Worm (Caenorhabditis elegans) whole organism, L4/young adult: ENCODE measurements around the gene lbp-1.

Source experiments
- W03F9.2 ChIP-seq: fragments of 150-350 bp; optimal IDR thresholded peaks from 2 replicates; lab custom pipeline; 2014; ENCODE audit warnings: missing biosample characterization, missing genetic modification characterization
- dao-5 ChIP-seq: sonication (generic microtip); optimal IDR thresholded peaks from 2 replicates; lab custom pipeline; 2016; ENCODE audit warnings: missing genotype, missing genetic modification characterization, moderate library complexity, missing compliant biosample characterization
- him-1 ChIP-seq: sonication (generic microtip); optimal IDR thresholded peaks from 2 replicates; lab custom pipeline; 2016; ENCODE audit warnings: missing genotype, missing genetic modification reagents, missing genetic modification characterization, missing compliant biosample characterization

The lbp-1 gene

DNA sequence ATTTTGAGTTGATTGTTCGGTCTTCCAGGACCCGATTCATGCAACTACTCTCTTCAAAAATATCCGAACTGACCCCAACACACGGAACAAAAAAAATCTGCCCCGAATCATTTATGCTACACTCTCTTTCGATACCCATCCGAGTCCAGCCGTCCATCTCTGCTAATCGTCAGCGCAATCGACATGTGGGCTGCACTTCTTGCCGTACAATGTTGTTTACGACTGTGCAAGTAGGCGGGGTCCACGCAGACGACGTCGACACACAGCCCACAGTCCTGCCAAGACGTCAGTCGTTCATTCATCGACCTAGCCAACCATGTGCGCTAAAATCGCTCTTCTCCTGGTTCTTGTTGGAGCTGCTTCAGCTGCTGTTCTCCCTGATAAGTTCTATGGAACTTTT lies at the start of gene lbp-1:
Gene lbp-1, plus strand, starts transcription at position 301 of the 400 bp plus-strand sequence.
- no peak for TF ChIP-seq him-1
- no peak for TF ChIP-seq dao-5 (tag; lab: Kevin White, UChicago)
- TF ChIP-seq W03F9.2, result no peak

DNA sequence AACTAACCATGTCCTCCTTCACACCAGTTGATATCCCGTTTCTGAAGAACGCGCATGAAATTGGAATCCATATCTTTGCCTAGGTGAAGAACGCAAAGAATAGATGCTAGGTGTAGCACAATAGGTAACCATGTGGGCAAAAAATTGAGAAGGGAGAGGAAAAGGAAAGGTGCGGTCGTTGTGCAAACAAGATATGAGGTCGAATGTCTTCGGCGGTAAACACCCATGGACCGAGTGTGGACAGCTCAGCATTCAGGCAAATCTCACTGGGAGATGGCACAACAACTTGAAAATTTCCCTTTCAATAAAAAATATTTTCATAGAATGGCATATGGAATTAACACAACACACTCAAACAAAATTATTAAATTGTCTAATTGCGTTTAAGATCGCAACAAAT lies 49.4 kb upstream of the lbp-1 start, which contains the start of gene F28B4.4:
Gene F28B4.4, minus strand, starts transcription at position 101 of the 400 bp plus-strand sequence.
- TF ChIP-seq him-1 (no peak), W03F9.2 (no peak), dao-5 (tag; lab: Kevin White, UChicago) (no peak)

DNA sequence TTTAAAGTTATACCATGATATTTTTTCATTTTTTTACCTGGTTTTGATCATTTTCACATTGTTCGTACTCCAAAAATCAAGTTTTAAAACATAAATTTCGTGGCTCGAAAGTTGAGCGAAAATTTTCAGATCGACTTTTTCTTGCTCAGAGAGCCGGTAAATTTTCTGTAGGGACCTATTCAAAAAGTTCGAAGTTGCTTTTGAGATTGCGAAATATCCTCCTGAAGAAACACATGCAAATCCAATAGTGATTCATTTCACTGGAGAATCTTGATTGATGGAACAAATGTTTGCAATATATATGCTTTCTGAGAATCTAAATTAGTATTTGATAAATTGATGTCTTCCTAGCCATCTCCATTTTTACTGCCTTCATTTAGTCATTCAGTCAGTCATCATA lies 42.2 kb upstream of the lbp-1 start:
- TF ChIP-seq dao-5 (tag; lab: Kevin White, UChicago) (no peak), him-1 (no peak), W03F9.2 (no peak)

DNA sequence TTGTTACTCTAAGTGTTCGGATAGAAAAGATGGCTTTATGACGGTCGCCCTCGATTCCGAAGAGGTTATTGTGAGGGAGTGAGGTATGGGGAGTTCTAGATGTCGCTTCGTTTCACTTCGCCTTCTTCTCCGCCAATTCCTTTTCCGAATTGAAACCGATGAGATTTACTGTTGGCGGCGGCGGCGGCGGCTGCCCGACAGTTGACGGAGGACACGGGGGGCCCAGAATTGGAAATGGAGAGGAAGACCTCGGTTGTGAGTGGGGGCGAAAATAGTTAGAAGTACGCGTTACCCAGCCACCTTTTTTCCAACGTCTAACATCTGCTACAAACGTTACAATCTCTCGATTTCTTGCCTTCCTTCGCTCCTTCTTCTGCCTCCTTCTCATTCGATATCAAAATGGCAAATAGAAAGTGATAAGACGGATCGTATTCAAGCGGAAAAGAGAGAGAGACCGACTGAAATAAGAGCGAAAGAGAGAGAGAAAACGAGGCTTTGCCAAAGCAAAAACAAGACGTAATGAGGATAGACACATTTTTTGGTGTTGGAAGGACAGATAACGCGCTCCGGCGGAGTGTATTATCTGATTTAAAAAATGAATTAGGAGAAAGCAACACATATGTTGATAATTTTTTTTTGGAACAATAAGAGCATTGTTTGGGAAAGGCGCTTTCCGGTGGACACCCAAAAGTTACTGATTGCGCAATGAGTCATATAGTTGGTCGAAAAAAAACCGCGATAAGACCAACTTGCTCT lies 40.7 kb upstream of the lbp-1 start:
- TF ChIP-seq dao-5 (tag; lab: Kevin White, UChicago) (no peak), W03F9.2 (no peak), him-1 (no peak)

DNA sequence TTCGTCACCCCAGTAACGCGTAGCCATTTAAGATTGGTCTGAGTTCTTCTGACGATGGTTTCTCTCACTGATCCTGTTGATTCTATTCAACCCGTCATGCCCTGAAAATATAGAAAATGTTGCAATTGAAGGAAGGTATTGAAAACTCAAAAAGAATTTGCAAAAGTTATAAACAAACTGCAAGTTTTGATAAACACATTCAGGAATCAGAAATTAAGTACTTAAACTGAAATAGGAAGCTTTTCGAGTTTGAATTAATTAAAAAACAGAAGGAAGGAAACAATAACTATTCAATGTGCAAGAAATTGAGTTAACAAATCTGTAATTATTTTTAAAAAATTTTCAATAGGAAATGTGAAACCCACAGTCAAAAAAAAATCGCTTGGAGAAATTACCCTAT lies 38.7 kb upstream of the lbp-1 start, which contains the start of gene rgl-1:
Gene rgl-1, minus strand, starts transcription at position 101 of the 400 bp plus-strand sequence.
- TF ChIP-seq him-1, result no peak
- TF ChIP-seq dao-5 (tag; lab: Kevin White, UChicago), result no peak
- no peak for TF ChIP-seq W03F9.2

DNA sequence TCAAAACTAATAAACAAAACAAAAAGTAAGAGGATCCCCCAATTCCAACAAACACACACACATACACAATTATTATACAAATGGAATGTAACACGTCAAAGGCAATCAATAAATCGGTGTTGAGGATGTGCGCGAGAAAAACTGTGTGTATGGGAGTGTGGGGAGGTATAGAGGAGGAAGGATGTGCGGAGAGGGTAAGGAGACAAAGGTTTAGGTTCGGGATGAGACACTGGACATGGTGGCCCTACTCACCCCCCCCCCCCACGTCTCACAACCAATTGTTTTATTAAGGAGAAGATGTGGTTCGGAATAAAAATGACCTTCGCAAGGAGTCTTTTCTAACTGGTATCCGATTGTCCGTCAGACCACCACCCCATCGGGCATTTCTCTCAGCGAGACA lies 35.8 kb upstream of the lbp-1 start:
- TF ChIP-seq dao-5 (tag; lab: Kevin White, UChicago) (no peak), W03F9.2 (no peak), him-1 (no peak)

DNA sequence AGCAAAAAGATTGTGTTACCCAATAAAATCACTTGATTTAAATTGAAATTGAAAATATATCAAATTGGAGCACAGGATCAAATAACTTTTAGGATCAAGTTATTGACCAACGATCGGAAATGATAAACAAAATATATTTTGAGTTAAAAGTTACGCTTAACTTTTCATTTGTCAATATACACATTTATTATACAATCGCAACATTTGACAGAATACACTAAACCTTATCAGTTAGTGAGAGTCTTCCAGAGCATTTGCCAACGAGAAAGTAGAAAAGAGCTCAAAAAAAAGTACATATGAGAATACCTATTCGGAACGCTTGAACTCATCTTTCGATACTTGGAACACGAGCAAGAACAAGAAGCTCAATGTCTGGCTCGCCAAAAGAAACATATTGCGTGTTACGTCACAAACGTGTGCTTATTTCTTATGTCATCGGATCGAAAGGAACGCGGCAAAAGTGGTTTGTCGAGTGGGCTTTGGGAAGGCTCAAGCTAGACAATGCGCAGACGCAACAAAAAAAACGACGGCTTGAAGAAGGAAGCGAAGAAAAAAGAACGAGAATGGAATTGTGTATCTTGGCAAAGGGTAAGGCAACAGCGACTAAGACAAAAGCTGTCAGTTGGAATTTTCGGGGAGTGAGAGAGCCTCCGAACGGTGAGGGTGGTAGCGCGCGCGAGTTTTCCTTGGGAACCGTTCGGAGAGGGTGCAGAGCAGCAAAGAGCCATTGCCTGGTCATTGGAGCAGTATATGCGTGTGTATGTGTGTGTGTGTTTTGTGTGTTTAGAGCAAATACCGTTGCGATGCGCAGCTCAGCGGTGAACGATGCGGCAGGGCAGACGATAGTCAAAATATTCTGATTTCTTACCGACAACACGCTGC lies 32.4 kb upstream of the lbp-1 start:
- no peak for TF ChIP-seq dao-5 (tag; lab: Kevin White, UChicago)
- no peak for TF ChIP-seq him-1
- TF ChIP-seq W03F9.2, result no peak

DNA sequence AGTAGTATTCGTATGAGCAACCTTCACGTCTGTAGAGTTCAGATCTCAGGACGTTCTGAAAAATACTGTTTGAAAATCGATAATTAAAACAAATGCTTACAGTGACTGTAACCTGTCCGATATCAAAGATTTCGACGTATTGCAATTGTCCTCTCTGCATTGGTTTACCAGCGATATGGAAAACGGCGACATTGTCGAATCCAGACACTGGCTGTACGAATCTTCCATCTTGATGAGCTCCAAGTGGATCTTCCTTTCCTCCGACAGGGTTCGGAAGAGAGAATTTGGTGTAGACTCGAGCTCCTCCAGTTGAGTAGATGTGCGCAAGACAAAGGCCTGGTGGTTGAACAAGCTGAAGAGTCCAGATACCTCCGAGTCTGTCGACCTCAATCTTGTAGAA lies 30.2 kb upstream of the lbp-1 start:
- no peak for TF ChIP-seq W03F9.2
- no peak for TF ChIP-seq dao-5 (tag; lab: Kevin White, UChicago)
- no peak for TF ChIP-seq him-1

DNA sequence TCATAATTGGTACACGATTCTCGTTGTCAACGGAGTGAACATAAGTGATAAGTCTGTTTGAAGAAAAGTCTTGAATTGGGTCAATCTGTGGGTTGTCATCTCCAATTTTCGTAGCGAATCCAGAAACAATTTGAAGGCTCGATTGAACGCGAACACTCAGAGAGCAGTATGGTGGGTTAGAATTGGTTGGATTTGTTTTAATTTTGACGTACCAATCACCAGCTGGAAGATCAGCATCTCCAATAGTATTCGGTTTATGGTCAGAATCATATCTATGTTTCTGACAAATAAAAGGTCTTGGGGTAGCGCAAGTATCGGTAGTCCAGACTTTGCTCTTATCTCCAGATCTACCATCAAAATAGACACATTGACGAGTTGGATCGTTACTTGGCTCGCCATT lies 28.4 kb upstream of the lbp-1 start:
- TF ChIP-seq W03F9.2 (no peak), dao-5 (tag; lab: Kevin White, UChicago) (no peak), him-1 (no peak)

DNA sequence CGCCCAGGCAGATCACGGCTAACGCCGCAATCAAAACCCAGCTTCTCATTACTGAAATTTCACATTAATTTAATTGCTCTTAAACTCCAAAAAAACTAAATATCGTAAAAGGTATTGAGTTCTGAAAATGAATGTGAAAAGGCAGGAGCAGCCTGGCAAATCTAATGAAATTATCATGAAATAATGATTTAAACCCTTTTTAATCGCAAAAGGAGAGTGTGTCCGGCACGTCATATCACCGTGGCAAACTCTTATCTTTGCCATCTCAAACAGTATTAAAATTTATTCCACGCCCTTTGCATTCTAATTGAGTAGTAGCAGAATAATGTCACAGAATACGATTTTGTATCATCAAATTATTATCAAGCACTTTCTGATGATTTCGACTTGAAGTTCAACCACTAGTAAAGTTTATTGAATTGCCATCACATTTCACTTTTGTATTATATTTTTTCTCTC lies 23.6 kb upstream of the lbp-1 start, which contains the start of gene F28B4.3:
Gene F28B4.3, minus strand, starts transcription at position 51 of the 459 bp plus-strand sequence.
- TF ChIP-seq dao-5 (tag; lab: Kevin White, UChicago) (no peak), him-1 (no peak), W03F9.2 (no peak)

DNA sequence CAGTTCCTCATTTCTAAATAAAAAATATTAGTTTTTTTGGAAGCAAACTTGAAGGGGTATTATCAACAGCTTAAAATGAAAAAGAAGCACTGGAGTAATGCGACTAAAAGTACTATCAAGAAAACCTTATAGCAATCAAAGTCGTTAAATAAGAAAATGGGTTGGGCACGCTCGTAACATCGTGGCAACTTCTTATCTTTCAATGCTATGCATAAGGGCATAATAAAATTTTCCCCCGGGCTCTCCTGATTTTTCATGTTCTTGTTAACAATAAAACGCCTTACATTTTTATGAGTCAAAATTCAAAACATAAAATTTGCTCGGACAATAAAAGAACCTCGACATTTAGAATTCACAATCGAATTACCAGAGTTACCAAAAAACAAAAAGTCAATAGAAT lies 15.3 kb upstream of the lbp-1 start, which contains the start of gene irg-7:
Gene irg-7, minus strand, starts transcription at position 23 of the 400 bp plus-strand sequence.
- TF ChIP-seq him-1 (no peak), dao-5 (tag; lab: Kevin White, UChicago) (no peak), W03F9.2 (no peak)

DNA sequence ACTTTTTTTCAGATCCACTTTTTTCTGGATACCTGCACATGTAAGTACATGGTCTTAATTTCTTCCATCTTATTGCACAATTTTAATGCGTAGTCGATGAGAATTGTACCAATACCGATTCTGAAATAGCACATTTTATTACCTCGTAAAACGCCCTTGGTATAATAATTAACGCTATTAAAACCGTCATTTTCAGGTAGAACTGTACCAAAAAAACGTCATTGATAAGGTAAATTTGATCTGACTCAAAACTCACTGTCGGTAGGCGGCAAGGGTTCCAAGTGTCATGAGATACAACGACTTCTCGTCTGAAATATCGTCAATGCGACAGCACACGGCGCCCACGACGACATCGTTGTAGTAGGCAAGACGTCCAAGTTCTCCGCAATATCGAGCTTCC lies 14.5 kb upstream of the lbp-1 start:
- TF ChIP-seq dao-5 (tag; lab: Kevin White, UChicago) (no peak), W03F9.2 (no peak), him-1 (no peak)

DNA sequence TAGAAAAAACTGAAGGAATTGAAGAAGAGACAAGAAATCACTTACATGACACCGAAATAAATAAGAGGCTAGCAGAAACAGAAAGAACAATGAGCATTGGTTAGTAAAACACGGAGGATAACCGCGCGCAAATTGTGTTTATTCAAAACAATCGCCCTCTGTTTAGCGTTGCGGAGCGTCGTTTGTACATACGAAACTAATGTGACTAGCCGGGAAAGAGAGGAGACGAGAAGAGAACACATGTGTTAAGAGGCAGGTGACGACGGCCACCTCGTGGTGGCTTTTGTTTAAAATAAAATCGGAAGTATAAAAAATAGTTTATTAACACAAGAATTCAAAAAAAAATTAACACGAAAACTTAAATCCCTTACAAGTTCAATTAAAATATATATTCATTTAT lies 13.1 kb upstream of the lbp-1 start, which contains the start of gene F40F4.7:
Gene F40F4.7, minus strand, starts transcription at position 122 of the 400 bp plus-strand sequence.
- no peak for TF ChIP-seq W03F9.2
- no peak for TF ChIP-seq him-1
- TF ChIP-seq dao-5 (tag; lab: Kevin White, UChicago), result no peak

DNA sequence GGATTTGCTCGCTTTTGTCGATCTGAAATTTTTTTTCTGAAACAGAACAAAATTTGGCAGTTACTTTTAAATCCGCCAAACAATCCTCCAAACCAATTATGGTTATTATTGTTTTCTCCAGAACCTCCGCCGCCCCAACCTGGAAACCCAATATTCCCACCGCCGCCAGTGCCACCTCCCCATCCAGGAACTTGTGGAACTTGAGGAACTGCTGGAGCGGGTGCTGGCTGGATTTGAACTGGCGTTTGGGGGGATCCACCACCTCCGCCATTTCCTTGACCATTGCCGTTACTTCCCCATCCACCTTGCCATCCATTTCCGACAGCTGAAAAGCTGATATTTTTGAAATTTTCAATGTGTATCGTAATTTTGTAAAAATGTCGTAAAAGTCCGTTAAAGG lies 11.2 kb upstream of the lbp-1 start:
- TF ChIP-seq W03F9.2 (no peak), dao-5 (tag; lab: Kevin White, UChicago) (no peak), him-1 (no peak)
